Fruit fly (Drosophila melanogaster) whole organism, embryonic: ENCODE results near the gene Trpgamma.

Experiments
- Adf1 ChIP-seq: fragments of 200-800 bp; sonication (Bioruptor generic); IDR thresholded peaks from 2 replicates; pipeline ENCODE4 v1.3.6; 2022; ENCODE audit warnings: missing biosample characterization, missing genetic modification characterization
- CG10209 ChIP-seq: fragments of 200-800 bp; sonication (Bioruptor generic); optimal IDR thresholded peaks from 3 replicates; lab custom pipeline; 2017; ENCODE audit warnings: missing biosample characterization, mild to moderate bottlenecking, missing genetic modification characterization, missing genetic modification reagents
- CG11398 ChIP-seq: fragments of 200-800 bp; sonication (Bioruptor generic); optimal IDR thresholded peaks from 2 replicates; lab custom pipeline; 2016; ENCODE audit warnings: missing biosample characterization, missing genetic modification characterization
- CG11560 ChIP-seq: fragments of 200-800 bp; sonication (Bioruptor generic); IDR thresholded peaks from 3 replicates; pipeline ENCODE4 v1.3.6; 2022; ENCODE audit warnings: missing biosample characterization, missing genetic modification characterization
- CG12219 ChIP-seq: fragments of 200-800 bp; sonication (Bioruptor generic); optimal IDR thresholded peaks from 3 replicates; lab custom pipeline; 2018; ENCODE audit warnings: missing biosample characterization, mild to moderate bottlenecking, missing genetic modification characterization
- CG14014 ChIP-seq: fragments of 200-800 bp; sonication (Bioruptor generic); IDR thresholded peaks from 2 replicates; pipeline ENCODE4 v1.3.6; 2022; ENCODE audit warnings: missing biosample characterization, missing genetic modification characterization
- CG15011 ChIP-seq: fragments of 200-800 bp; sonication (Bioruptor generic); optimal IDR thresholded peaks from 3 replicates; lab custom pipeline; 2018; ENCODE audit warnings: missing biosample characterization, mild to moderate bottlenecking, missing genetic modification characterization
- CG15073 ChIP-seq: fragments of 200-800 bp; sonication (Bioruptor generic); optimal IDR thresholded peaks from 2 replicates; lab custom pipeline; 2016; ENCODE audit warnings: missing biosample characterization, missing genetic modification characterization
- CG15479 ChIP-seq: fragments of 200-800 bp; sonication (Bioruptor generic); optimal IDR thresholded peaks from 3 replicates; lab custom pipeline; 2019; ENCODE audit warnings: missing biosample characterization, mild to moderate bottlenecking, missing genetic modification characterization, moderate library complexity
- CG17361 ChIP-seq: fragments of 200-800 bp; sonication (Bioruptor generic); IDR thresholded peaks from 3 replicates; pipeline ENCODE4 v1.3.6; 2022; ENCODE audit warnings: missing biosample characterization, missing genetic modification characterization
- CG2712 ChIP-seq: fragments of 200-800 bp; optimal IDR thresholded peaks from 3 replicates; lab custom pipeline; 2019; ENCODE audit warnings: missing biosample characterization, mild to moderate bottlenecking, missing genetic modification characterization, moderate library complexity
- CG2889 ChIP-seq: fragments of 200-800 bp; sonication (Bioruptor generic); IDR thresholded peaks from 3 replicates; pipeline ENCODE4 v1.3.6; 2022; ENCODE audit warnings: missing biosample characterization, missing genetic modification characterization
- CG31388 ChIP-seq: fragments of 200-800 bp; sonication (Bioruptor generic); optimal IDR thresholded peaks from 2 replicates; lab custom pipeline; 2016; ENCODE audit warnings: missing biosample characterization, missing genetic modification characterization
- CG4360 ChIP-seq: fragments of 200-800 bp; sonication (Bioruptor generic); IDR thresholded peaks from 2 replicates; pipeline ENCODE4 v1.3.6; 2022; ENCODE audit warnings: missing biosample characterization, missing genetic modification characterization
- CG4617 ChIP-seq: fragments of 200-800 bp; sonication (Bioruptor generic); optimal IDR thresholded peaks from 3 replicates; lab custom pipeline; 2016; ENCODE audit warnings: missing biosample characterization, missing genetic modification characterization, borderline replicate concordance
- CG6854 ChIP-seq: fragments of 200-800 bp; sonication (Bioruptor generic); optimal IDR thresholded peaks from 3 replicates; lab custom pipeline; 2017; ENCODE audit warnings: missing biosample characterization, mild to moderate bottlenecking, missing genetic modification characterization
- CTCF ChIP-seq: fragments of 200-800 bp; sonication (Bioruptor generic); optimal IDR thresholded peaks from 2 replicates; lab custom pipeline; 2017; ENCODE audit warnings: missing biosample characterization, mild to moderate bottlenecking, missing genetic modification characterization, moderate library complexity
- Dbx ChIP-seq: fragments of 200-800 bp; sonication (Bioruptor generic); IDR thresholded peaks from 3 replicates; pipeline ENCODE4 v1.3.6; 2022; ENCODE audit warnings: missing biosample characterization, missing genetic modification characterization
- Deaf1 ChIP-seq: fragments of 200-800 bp; optimal IDR thresholded peaks from 3 replicates; lab custom pipeline; 2019; ENCODE audit warnings: missing biosample characterization, mild to moderate bottlenecking, missing genetic modification characterization, moderate library complexity
- ERR ChIP-seq: fragments of 200-800 bp; sonication (Bioruptor generic); optimal IDR thresholded peaks from 2 replicates; lab custom pipeline; 2016; ENCODE audit warnings: missing biosample characterization, missing genetic modification characterization
- Lim3 ChIP-seq: fragments of 200-800 bp; sonication (Bioruptor generic); IDR thresholded peaks from 2 replicates; pipeline ENCODE4 v1.3.6; 2022; ENCODE audit warnings: missing biosample characterization, missing genetic modification characterization
- Meics ChIP-seq: fragments of 200-800 bp; sonication (Bioruptor generic); optimal IDR thresholded peaks from 2 replicates; lab custom pipeline; 2017; ENCODE audit warnings: missing biosample characterization, mild to moderate bottlenecking, missing genetic modification characterization
- NK7.1 ChIP-seq: fragments of 200-800 bp; sonication (Bioruptor generic); optimal IDR thresholded peaks from 3 replicates; lab custom pipeline; 2016; ENCODE audit warnings: missing biosample characterization, missing genetic modification characterization
- Oli ChIP-seq: fragments of 200-800 bp; sonication (Bioruptor generic); optimal IDR thresholded peaks from 2 replicates; lab custom pipeline; 2018; ENCODE audit warnings: missing biosample characterization, mild to moderate bottlenecking, missing genetic modification characterization, moderate library complexity
- Ptx1 ChIP-seq: fragments of 200-800 bp; sonication (Bioruptor generic); IDR thresholded peaks from 2 replicates; pipeline ENCODE4 v1.3.6; 2022; ENCODE audit warnings: missing biosample characterization, missing genetic modification characterization
- Sin3A ChIP-seq: fragments of >200 bp; optimal IDR thresholded peaks from 2 replicates; lab custom pipeline; 2018
- Trl ChIP-seq, 3 experiments: fragments of >200 bp in 2 of 3; fragments of 200-800 bp in 1 of 3; sonication (Bioruptor generic) in 1 of 3; optimal IDR thresholded peaks; 2 replicates in 1 of 3; 3 replicates in 2 of 3; lab custom pipeline; 2016 to 2017; ENCODE audit warnings: missing biosample characterization in 1 of 3, missing genetic modification characterization in 1 of 3
- Xbp1 ChIP-seq: fragments of 200-800 bp; sonication (Bioruptor generic); optimal IDR thresholded peaks from 3 replicates; lab custom pipeline; 2016; ENCODE audit warnings: missing biosample characterization, mild to moderate bottlenecking, missing genetic modification characterization
- aop ChIP-seq: fragments of 200-800 bp; sonication (Bioruptor generic); IDR thresholded peaks from 2 replicates; pipeline ENCODE4 v1.3.6; 2022; ENCODE audit warnings: missing biosample characterization, missing genetic modification characterization
- bab2 ChIP-seq: fragments of 200-800 bp; sonication (Bioruptor generic); optimal IDR thresholded peaks from 2 replicates; lab custom pipeline; 2016; ENCODE audit warnings: missing biosample characterization, missing genetic modification characterization
- bbx ChIP-seq: fragments of 200-800 bp; sonication (Bioruptor generic); IDR thresholded peaks from 2 replicates; pipeline ENCODE4 v1.3.6; 2022; ENCODE audit warnings: missing biosample characterization, missing genetic modification characterization; ENCODE audit not compliant: partially characterized antibody
- bsh ChIP-seq, 2 experiments: fragments of 200-800 bp; sonication (Bioruptor generic); optimal IDR thresholded peaks; 2 replicates each; lab custom pipeline; 2017 to 2018; ENCODE audit warnings: mild to moderate bottlenecking in 2 of 2, missing biosample characterization in 2 of 2, missing genetic modification characterization in 2 of 2, moderate library complexity in 1 of 2
- cg ChIP-seq: fragments of 200-800 bp; sonication (Bioruptor generic); optimal IDR thresholded peaks from 3 replicates; lab custom pipeline; 2019; ENCODE audit warnings: missing biosample characterization, mild to moderate bottlenecking, missing genetic modification characterization, moderate library complexity
- chinmo ChIP-seq: fragments of 200-800 bp; sonication (Bioruptor generic); IDR thresholded peaks from 4 replicates; pipeline ENCODE4 v1.3.6; 2022; ENCODE audit warnings: missing biosample characterization, missing genetic modification characterization; ENCODE audit not compliant: partially characterized antibody
- dysf ChIP-seq: fragments of 200-800 bp; sonication (Bioruptor generic); IDR thresholded peaks from 3 replicates; pipeline ENCODE4 v1.3.6; 2022; ENCODE audit warnings: missing biosample characterization, missing genetic modification characterization
- eve ChIP-seq, 2 experiments: fragments of >200 bp; optimal IDR thresholded peaks; 2 replicates each; lab custom pipeline; 2017; ENCODE audit warnings: missing biosample characterization in 2 of 2, missing genetic modification characterization in 2 of 2
- fd102C ChIP-seq: fragments of 200-800 bp; sonication (Bioruptor generic); optimal IDR thresholded peaks from 2 replicates; lab custom pipeline; 2018; ENCODE audit warnings: missing biosample characterization, mild to moderate bottlenecking, missing genetic modification characterization, moderate library complexity
- gem ChIP-seq: fragments of 200-800 bp; sonication (Bioruptor generic); optimal IDR thresholded peaks from 2 replicates; lab custom pipeline; 2019; ENCODE audit warnings: missing biosample characterization, mild to moderate bottlenecking, missing genetic modification characterization, moderate library complexity
- gfzf ChIP-seq: fragments of 200-800 bp; sonication (Bioruptor generic); optimal IDR thresholded peaks from 2 replicates; lab custom pipeline; 2016; ENCODE audit warnings: missing biosample characterization, mild to moderate bottlenecking, missing genetic modification characterization, moderate library complexity
- jumu ChIP-seq: fragments of 200-800 bp; sonication (Bioruptor generic); optimal IDR thresholded peaks from 3 replicates; lab custom pipeline; 2016; ENCODE audit warnings: missing biosample characterization, missing genetic modification characterization
- lbe ChIP-seq: fragments of 200-800 bp; sonication (Bioruptor generic); optimal IDR thresholded peaks from 2 replicates; lab custom pipeline; 2016; ENCODE audit warnings: missing biosample characterization, mild to moderate bottlenecking, missing genetic modification characterization
- mam ChIP-seq: fragments of 200-800 bp; sonication (Bioruptor generic); optimal IDR thresholded peaks from 3 replicates; lab custom pipeline; 2016; ENCODE audit warnings: missing biosample characterization, missing genetic modification characterization
- pfk ChIP-seq: fragments of 200-800 bp; sonication (Bioruptor generic); optimal IDR thresholded peaks from 2 replicates; lab custom pipeline; 2018; ENCODE audit warnings: missing biosample characterization, mild to moderate bottlenecking, missing genetic modification characterization, moderate library complexity
- phol ChIP-seq: fragments of 200-800 bp; sonication (Bioruptor generic); optimal IDR thresholded peaks from 3 replicates; lab custom pipeline; 2018; ENCODE audit warnings: missing biosample characterization, mild to moderate bottlenecking, missing genetic modification characterization, moderate library complexity
- slp2 ChIP-seq: fragments of 200-800 bp; sonication (Bioruptor generic); optimal IDR thresholded peaks from 2 replicates; lab custom pipeline; 2016; ENCODE audit warnings: missing biosample characterization, missing genetic modification characterization
- ssp ChIP-seq: fragments of 200-800 bp; sonication (Bioruptor generic); IDR thresholded peaks from 2 replicates; pipeline ENCODE4 v1.3.6; 2022; ENCODE audit warnings: missing biosample characterization, missing genetic modification characterization
- stwl ChIP-seq: fragments of 200-800 bp; sonication (Bioruptor generic); optimal IDR thresholded peaks from 3 replicates; lab custom pipeline; 2018; ENCODE audit warnings: missing biosample characterization, mild to moderate bottlenecking, missing genetic modification characterization, moderate library complexity
- tap ChIP-seq: fragments of 200-800 bp; optimal IDR thresholded peaks from 3 replicates; lab custom pipeline; 2019; ENCODE audit warnings: missing biosample characterization, mild to moderate bottlenecking, missing genetic modification characterization, moderate library complexity
- twi ChIP-seq: fragments of 200-800 bp; optimal IDR thresholded peaks from 2 replicates; lab custom pipeline; 2019; ENCODE audit warnings: missing biosample characterization, mild to moderate bottlenecking, missing genetic modification characterization, moderate library complexity

Trpgamma gene

dm6 chr2L:16690619-16690908 lies 14.1 kb upstream of the Trpgamma start:
- TF ChIP-seq Trl (optimal IDR thresholded peaks at IDR 0.05; lab: Kevin White, UChicago) = peak in 1 of 2 experiments; percentile 59
- TF ChIP-seq Trl (GFP tag; optimal IDR thresholded peaks at IDR 0.05; lab: Kevin White, UChicago) = no peak
- peak; percentile 88 for TF ChIP-seq pfk (GFP tag; lab: Kevin White, UChicago)
- peak; percentile 6 for TF ChIP-seq cg
- TF ChIP-seq CG14014 (GFP tag; lab: Robert Waterston, UW) = no peak
- peak; percentile 74 for TF ChIP-seq Deaf1 (tag; lab: Kevin White, UChicago)
- no peak for TF ChIP-seq CG10209 (GFP tag; lab: Kevin White, UChicago)
- 0 out of 4 replicates have a peak, but pooled peaks have one; percentile 40 for TF ChIP-seq chinmo
- TF ChIP-seq stwl (tag; lab: Kevin White, UChicago) = peak; percentile 23

dm6 chr2L:16689800-16690618 lies 13.5 kb upstream of the Trpgamma start:
- TF ChIP-seq Oli (tag; lab: Kevin White, UChicago) (peak; percentile 28), Trl (optimal IDR thresholded peaks at IDR 0.05; lab: Kevin White, UChicago) (peak; percentile 59 to 65), Trl (GFP tag; optimal IDR thresholded peaks at IDR 0.05; lab: Kevin White, UChicago) (peak; percentile 12), mam (GFP tag; lab: Kevin White, UChicago) (no peak), CG15073 (GFP tag; lab: Kevin White, UChicago) (no peak), CG6854 (GFP tag; lab: Kevin White, UChicago) (no peak), CG4360 (GFP tag; lab: Robert Waterston, UW) (no peak), ERR (no peak), CG4617 (GFP tag; lab: Kevin White, UChicago) (no peak), ssp (GFP tag; lab: Robert Waterston, UW) (no peak), CTCF (GFP tag; lab: Kevin White, UChicago) (no peak), dysf (GFP tag; lab: Robert Waterston, UW) (peak; percentile 41; the same call in 1 of the 3 replicates), Sin3A (lab: Kevin White, UChicago) (no peak), phol (no peak), CG15479 (no peak), gfzf (no peak), Ptx1 (GFP tag; lab: Robert Waterston, UW) (peak; percentile 44; the same call in 1 of the 2 replicates), Adf1 (GFP tag; lab: Robert Waterston, UW) (no peak), CG17361 (GFP tag; lab: Robert Waterston, UW) (no peak), CG2889 (GFP tag; lab: Robert Waterston, UW) (no peak), CG15011 (GFP tag; lab: Kevin White, UChicago) (no peak), CG2712 (tag; lab: Kevin White, UChicago) (no peak), jumu (GFP tag; lab: Kevin White, UChicago) (no peak), aop (no peak), CG12219 (GFP tag; lab: Kevin White, UChicago) (no peak), twi (tag; lab: Kevin White, UChicago) (no peak), bbx (GFP tag; lab: Robert Waterston, UW) (no peak), CG31388 (no peak), lbe (GFP tag; lab: Kevin White, UChicago) (no peak), CG11560 (no peak), tap (tag; lab: Kevin White, UChicago) (no peak), CG11398 (GFP tag; lab: Kevin White, UChicago) (no peak), eve (GFP tag; optimal IDR thresholded peaks at IDR 0.05; lab: Kevin White, UChicago) (peak in 1 of 2 experiments; percentile 62), Meics (GFP tag; lab: Kevin White, UChicago) (no peak), gem (peak; percentile 55), slp2 (GFP tag; lab: Kevin White, UChicago) (no peak), bab2 (GFP tag; lab: Kevin White, UChicago) (peak; percentile 26), Lim3 (no peak), Dbx (GFP tag; lab: Robert Waterston, UW) (0 out of 3 replicates have a peak, but pooled peaks have one; percentile 15), fd102C (GFP tag; lab: Kevin White, UChicago) (no peak), bsh (GFP tag; optimal IDR thresholded peaks at IDR 0.05; lab: Kevin White, UChicago) (peak; percentile 22 to 51), NK7.1 (GFP tag; lab: Kevin White, UChicago) (no peak), Xbp1 (peak; percentile 10)
